Fruit fly (Drosophila melanogaster): ENCODE data around the gene CG31688.

CG31688 gene

DNA sequence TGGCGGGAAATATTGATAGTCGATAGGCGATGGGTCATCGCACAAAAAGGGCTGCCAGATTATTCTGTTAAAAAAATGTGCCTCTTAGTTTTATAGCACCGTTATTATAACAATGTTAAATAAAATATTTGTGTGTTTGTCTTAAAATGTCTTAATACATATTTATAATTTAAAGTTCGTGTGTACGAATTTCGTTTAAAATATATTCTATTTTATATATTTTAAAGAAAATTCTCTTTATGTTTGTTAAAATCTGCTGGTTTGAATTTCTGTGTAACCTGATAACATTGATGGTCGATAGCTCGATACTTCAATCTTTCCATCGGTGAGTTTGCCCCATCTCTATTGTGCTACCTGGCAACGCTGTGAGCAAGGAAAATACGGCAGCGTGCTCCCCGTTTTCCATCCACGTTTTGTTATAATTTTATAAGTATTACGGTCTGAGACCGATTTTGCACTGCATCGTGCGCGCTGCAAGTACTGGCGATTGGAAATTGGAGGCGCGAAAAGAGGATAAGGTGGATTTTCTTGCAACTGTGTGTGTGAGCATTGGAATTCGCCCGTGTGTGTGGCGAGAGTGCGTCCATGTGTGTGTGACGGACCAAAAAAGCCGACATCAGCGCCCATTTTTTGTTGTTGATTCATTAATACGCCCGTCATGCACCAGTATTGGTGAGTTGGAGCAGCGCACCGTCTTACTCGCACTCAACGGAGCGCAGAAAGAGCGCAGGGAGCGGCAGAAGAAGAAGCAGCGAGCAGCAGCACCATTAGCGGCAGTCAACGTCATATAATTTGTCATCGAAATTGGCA is 9.0 kb upstream of the CG31688 start, which contains the start of the genes CG10949 and Arpc2 (continued):
- no peak for TF ChIP-seq CG16779 (tag; optimal IDR thresholded peaks at IDR 0.05)
- peak; percentile 54 for TF ChIP-seq OdsH (GFP tag; optimal IDR thresholded peaks at IDR 0.05)
- TF ChIP-seq spab (GFP tag; optimal IDR thresholded peaks at IDR 0.05) = no peak
- no peak for TF ChIP-seq svp (GFP tag)
- no peak for TF ChIP-seq Sox14 (GFP tag; optimal IDR thresholded peaks at IDR 0.05)
- TF ChIP-seq Blimp-1 (GFP tag; optimal IDR thresholded peaks at IDR 0.05) = no peak
- no peak for TF ChIP-seq Eip75B (GFP tag; optimal IDR thresholded peaks at IDR 0.05)
- peak; percentile 34 for TF ChIP-seq CG4318 (GFP tag; optimal IDR thresholded peaks at IDR 0.05)
- no peak for TF ChIP-seq dac (GFP tag; optimal IDR thresholded peaks at IDR 0.05)

DNA sequence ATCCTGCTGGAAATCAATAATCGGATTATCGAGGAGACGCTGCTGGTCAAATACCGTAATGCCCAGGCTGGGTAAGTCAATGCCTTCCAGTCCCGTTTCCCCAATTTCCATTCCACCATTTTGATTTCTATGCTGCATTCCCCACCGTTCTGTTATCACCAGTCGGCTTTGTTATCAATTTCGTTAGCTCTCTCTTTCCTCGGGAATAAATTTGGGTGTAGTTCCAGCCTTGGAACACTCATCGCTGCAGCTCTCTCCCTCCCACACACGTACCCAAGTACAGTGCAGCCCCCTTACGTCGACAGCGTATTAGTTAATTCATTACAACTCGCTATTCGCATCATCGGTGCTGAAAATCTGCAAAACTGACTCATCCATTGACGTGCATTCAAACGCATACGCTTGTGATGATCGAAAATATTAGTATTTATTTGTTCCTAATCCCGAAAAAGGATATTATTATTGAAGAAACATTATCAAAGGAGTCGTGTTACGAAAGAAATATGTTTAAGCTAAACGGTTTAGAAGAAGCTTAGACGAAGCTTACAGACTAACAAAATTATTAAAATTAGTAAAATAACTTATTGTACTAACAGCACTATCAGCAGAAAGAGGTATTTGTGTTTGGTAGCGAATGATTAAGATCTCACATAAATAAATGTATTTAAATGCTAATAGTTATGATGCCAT is 8.3 kb upstream of the CG31688 start:
- TF ChIP-seq Sox15 (GFP tag; optimal IDR thresholded peaks at IDR 0.05) (no peak), achi (GFP tag; optimal IDR thresholded peaks at IDR 0.05) (no peak), CG1621 (tag; optimal IDR thresholded peaks at IDR 0.05) (no peak), Ets21C (GFP tag; optimal IDR thresholded peaks at IDR 0.05) (no peak), Hr39 (GFP tag; optimal IDR thresholded peaks at IDR 0.05) (no peak), CG10631 (GFP tag; optimal IDR thresholded peaks at IDR 0.05) (no peak), dsx (GFP tag; optimal IDR thresholded peaks at IDR 0.05; ENCODE audit: poor library complexity, severe bottlenecking) (no peak), Eip93F (GFP tag; optimal IDR thresholded peaks at IDR 0.05) (peak; percentile 24), esn (GFP tag; optimal IDR thresholded peaks at IDR 0.05) (peak; percentile 41), CG3919 (GFP tag; optimal IDR thresholded peaks at IDR 0.05) (no peak), svp (GFP tag) (no peak), CG8119 (GFP tag; IDR thresholded peaks at IDR 0.05) (no peak), CG15336 (GFP tag; IDR thresholded peaks at IDR 0.05) (peak; percentile 26; the same call in 1 of the 2 replicates), CG31627 (GFP tag; optimal IDR thresholded peaks at IDR 0.05) (peak; percentile 33), CG11762 (GFP tag; optimal IDR thresholded peaks at IDR 0.05; ENCODE audit: insufficient read depth) (no peak), ss (GFP tag; optimal IDR thresholded peaks at IDR 0.05) (no peak), vri (GFP tag; optimal IDR thresholded peaks at IDR 0.05) (peak; percentile 60), topi (GFP tag; optimal IDR thresholded peaks at IDR 0.05) (no peak), Smox (GFP tag; optimal IDR thresholded peaks at IDR 0.05) (no peak), CG7368 (GFP tag; optimal IDR thresholded peaks at IDR 0.05) (no peak), Sox14 (GFP tag; optimal IDR thresholded peaks at IDR 0.05) (no peak), fkh (GFP tag; optimal IDR thresholded peaks at IDR 0.05) (no peak), CG8632 (GFP tag; optimal IDR thresholded peaks at IDR 0.05) (no peak), spab (GFP tag; optimal IDR thresholded peaks at IDR 0.05) (no peak), OdsH (GFP tag; optimal IDR thresholded peaks at IDR 0.05) (no peak), net (GFP tag; optimal IDR thresholded peaks at IDR 0.05) (no peak), Hr4 (GFP tag; optimal IDR thresholded peaks at IDR 0.05) (no peak), fd59A (GFP tag; optimal IDR thresholded peaks at IDR 0.05) (no peak), fd85E (GFP tag; optimal IDR thresholded peaks at IDR 0.05) (no peak), cyc (GFP tag; optimal IDR thresholded peaks at IDR 0.05) (no peak), CG6276 (GFP tag; optimal IDR thresholded peaks at IDR 0.05) (no peak), CG8319 (GFP tag; optimal IDR thresholded peaks at IDR 0.05) (no peak), Eip75B (GFP tag; optimal IDR thresholded peaks at IDR 0.05) (no peak), eg (GFP tag; IDR thresholded peaks at IDR 0.05) (peak; percentile 19; the same call in 2 of the 3 replicates), pdm3 (GFP tag; optimal IDR thresholded peaks at IDR 0.05) (peak; percentile 5), Eip78C (GFP tag) (peak; percentile 74), acj6 (GFP tag; optimal IDR thresholded peaks at IDR 0.05) (no peak), CG4318 (GFP tag; optimal IDR thresholded peaks at IDR 0.05) (no peak), CG3032 (tag; optimal IDR thresholded peaks at IDR 0.05) (no peak), CG11902 (GFP tag; optimal IDR thresholded peaks at IDR 0.05) (no peak), lz (GFP tag; optimal IDR thresholded peaks at IDR 0.05) (peak; percentile 3), CG16779 (tag; optimal IDR thresholded peaks at IDR 0.05) (no peak), CG6854 (GFP tag; optimal IDR thresholded peaks at IDR 0.05) (no peak), Ets96B (tag; optimal IDR thresholded peaks at IDR 0.05) (no peak), Sox102F (GFP tag; optimal IDR thresholded peaks at IDR 0.05) (no peak)
